Fruit fly (Drosophila melanogaster) whole organism: ENCODE measurements around the gene brk.

ENCODE experiments used
- Dll ChIP-seq: fragments of >200 bp; optimal IDR thresholded peaks from 2 replicates; lab custom pipeline; 2017
- EcR ChIP-seq, 2 experiments: fragments of >200 bp; optimal IDR thresholded peaks; 2 replicates each; lab custom pipeline; 2017; ENCODE audit warnings: missing biosample characterization in 2 of 2, missing genetic modification characterization in 2 of 2, missing genetic modification reagents in 2 of 2
- pan ChIP-seq: fragments of >200 bp; optimal IDR thresholded peaks from 2 replicates; lab custom pipeline; 2017
- psq ChIP-seq: fragments of >200 bp; optimal IDR thresholded peaks from 2 replicates; lab custom pipeline; 2017
- usp ChIP-seq: fragments of >200 bp; optimal IDR thresholded peaks from 2 replicates; lab custom pipeline; 2017; ENCODE audit warnings: missing biosample characterization, missing genetic modification characterization, mixed read lengths

DNA sequence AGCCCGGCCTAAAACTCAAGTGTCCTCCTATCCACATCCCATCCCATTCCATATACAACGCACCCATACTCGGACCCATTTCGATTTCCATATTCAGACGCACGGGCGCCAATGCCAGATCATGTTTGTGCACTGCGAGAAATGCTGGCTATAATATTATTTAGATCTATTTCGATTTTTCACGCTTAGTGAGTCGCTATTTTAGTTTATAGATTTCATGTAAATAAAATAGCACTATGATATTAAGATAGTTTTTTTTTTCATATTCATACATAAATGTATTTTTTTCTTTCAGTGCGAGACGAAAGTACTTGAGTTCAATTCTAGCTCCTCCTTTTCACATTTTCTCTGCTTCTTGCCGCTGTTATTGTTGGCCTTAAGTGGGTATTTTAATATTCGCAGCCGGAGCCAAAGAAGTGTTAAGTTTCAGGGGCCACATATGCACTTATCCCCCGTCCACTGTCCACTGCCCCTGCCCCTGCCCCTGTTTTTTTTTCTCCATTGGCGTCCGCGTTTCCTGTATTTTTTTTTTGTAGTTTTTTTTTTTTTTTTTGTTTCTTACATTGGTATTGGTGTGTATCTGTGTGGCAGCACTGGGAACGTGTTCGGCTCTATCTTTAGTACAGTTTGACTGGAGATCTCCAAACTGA lies 15.8 kb upstream of the brk start:
- no peak for TF ChIP-seq EcR (GFP tag; optimal IDR thresholded peaks at IDR 0.05; lab: Kevin White, UChicago)
- TF ChIP-seq pan (lab: Kevin White, UChicago), result no peak
- no peak for TF ChIP-seq psq
- TF ChIP-seq Dll (lab: Kevin White, UChicago), result no peak
- no peak for TF ChIP-seq usp (GFP tag; lab: Kevin White, UChicago)
